Fruit fly (Drosophila melanogaster) whole organism, pupa: Measurements from ENCODE around the gene dpr10.

Experiments
- CG10348 ChIP-seq: fragments of 200-800 bp; sonication (Bioruptor generic); IDR thresholded peaks from 2 replicates; pipeline ENCODE4 v1.3.6; 2022; ENCODE audit warnings: missing biosample characterization, missing genetic modification characterization
- D1 ChIP-seq: fragments of 200-800 bp; sonication (Bioruptor generic); optimal IDR thresholded peaks from 2 replicates; lab custom pipeline; 2018; ENCODE audit warnings: missing biosample characterization, mild to moderate bottlenecking, missing genetic modification characterization, moderate library complexity
- Snoo ChIP-seq: fragments of 200-800 bp; sonication (Bioruptor generic); optimal IDR thresholded peaks from 3 replicates; lab custom pipeline; 2017; ENCODE audit warnings: missing biosample characterization, mild to moderate bottlenecking, missing genetic modification characterization, inconsistent platforms

- no peak for TF ChIP-seq D1
- no peak for TF ChIP-seq CG10348 (GFP tag; lab: Robert Waterston, UW)
- TF ChIP-seq Snoo (tag; lab: Kevin White, UChicago) = no peak
Observed at dm6 chr3L:10206226-10206968, 20.5 kb upstream of the dpr10 start.
